Worm (Caenorhabditis elegans) whole organism, L3 larva: ENCODE results near the gene nmr-2.

ENCODE experiments used
- R02D3.7 ChIP-seq: fragments of 150-350 bp; optimal IDR thresholded peaks from 2 replicates; lab custom pipeline; 2014; ENCODE audit warnings: missing biosample characterization, missing genetic modification characterization
- ZK546.5 ChIP-seq: sonication (generic microtip); optimal IDR thresholded peaks from 2 replicates; lab custom pipeline; 2017; ENCODE audit warnings: missing biosample characterization, missing genetic modification characterization
- aly-2 ChIP-seq: fragments of 150-350 bp; optimal IDR thresholded peaks from 2 replicates; lab custom pipeline; 2014; ENCODE audit warnings: missing biosample characterization, missing genetic modification characterization
- ama-1 ChIP-seq: fragments of 150-350 bp; optimal IDR thresholded peaks from 2 replicates; lab custom pipeline; 2018
- ceh-16 ChIP-seq: sonication (generic microtip); optimal IDR thresholded peaks from 2 replicates; lab custom pipeline; 2017; ENCODE audit warnings: missing biosample characterization, missing genetic modification characterization
- ceh-28 ChIP-seq: fragments of 150-350 bp; optimal IDR thresholded peaks from 2 replicates; lab custom pipeline; 2014; ENCODE audit warnings: missing biosample characterization, missing genetic modification reagents, missing genetic modification characterization
- ceh-82 ChIP-seq: fragments of 150-350 bp; optimal IDR thresholded peaks from 2 replicates; lab custom pipeline; 2014; ENCODE audit warnings: missing biosample characterization, missing genetic modification characterization
- ceh-9 ChIP-seq: sonication (generic microtip); optimal IDR thresholded peaks from 2 replicates; lab custom pipeline; 2018; ENCODE audit warnings: missing biosample characterization, missing genetic modification characterization
- daf-12 ChIP-seq: fragments of 150-350 bp; optimal IDR thresholded peaks from 2 replicates; lab custom pipeline; 2014; ENCODE audit warnings: missing biosample characterization, missing genetic modification reagents, missing genetic modification characterization
- egl-27 ChIP-seq: sonication (generic microtip); optimal IDR thresholded peaks from 4 replicates; lab custom pipeline; 2017; ENCODE audit warnings: missing biosample characterization, missing genetic modification reagents, missing genetic modification characterization
- egl-5 ChIP-seq: fragments of 150-350 bp; optimal IDR thresholded peaks from 2 replicates; lab custom pipeline; 2017; ENCODE audit warnings: missing biosample characterization, missing genetic modification reagents, missing genetic modification characterization, inconsistent platforms
- elt-1 ChIP-seq: fragments of 150-350 bp; optimal IDR thresholded peaks from 2 replicates; lab custom pipeline; 2014; ENCODE audit warnings: missing biosample characterization, missing genetic modification characterization
- elt-2 ChIP-seq: sonication (generic microtip); optimal IDR thresholded peaks from 2 replicates; lab custom pipeline; 2016; ENCODE audit warnings: missing genetic modification reagents, mild to moderate bottlenecking, missing genetic modification characterization, missing compliant biosample characterization
- elt-3 ChIP-seq, 3 experiments: fragments of 150-350 bp in 1 of 3; sonication (generic microtip) in 2 of 3; optimal IDR thresholded peaks; 2 replicates in 2 of 3; 4 replicates in 1 of 3; lab custom pipeline; 2014 to 2017; ENCODE audit warnings: missing biosample characterization in 3 of 3, missing genetic modification characterization in 3 of 3
- eor-1 ChIP-seq, 2 experiments: fragments of 150-350 bp; optimal IDR thresholded peaks; 2 replicates each; lab custom pipeline; 2014 to 2018; ENCODE audit warnings: missing biosample characterization in 2 of 2, missing genetic modification characterization in 2 of 2
- fkh-10 ChIP-seq: sonication (generic microtip); optimal IDR thresholded peaks from 2 replicates; lab custom pipeline; 2017; ENCODE audit warnings: missing biosample characterization, missing genetic modification reagents, missing genetic modification characterization
- fkh-2 ChIP-seq: fragments of 150-350 bp; optimal IDR thresholded peaks from 2 replicates; lab custom pipeline; 2014; ENCODE audit warnings: missing biosample characterization, missing genetic modification reagents, missing genetic modification characterization
- fos-1 ChIP-seq: fragments of 150-350 bp; optimal IDR thresholded peaks from 2 replicates; lab custom pipeline; 2014; ENCODE audit warnings: missing biosample characterization, missing genetic modification characterization
- hmg-11 ChIP-seq: sonication (generic microtip); optimal IDR thresholded peaks from 2 replicates; lab custom pipeline; 2016; ENCODE audit warnings: missing genetic modification characterization, missing compliant biosample characterization
- jun-1 ChIP-seq: fragments of 150-350 bp; optimal IDR thresholded peaks from 2 replicates; lab custom pipeline; 2014; ENCODE audit warnings: missing biosample characterization, missing genetic modification reagents, missing genetic modification characterization
- lin-15B ChIP-seq: fragments of 150-350 bp; optimal IDR thresholded peaks from 2 replicates; lab custom pipeline; 2014; ENCODE audit warnings: missing biosample characterization, missing genetic modification characterization
- lin-39 ChIP-seq: fragments of 150-350 bp; optimal IDR thresholded peaks from 2 replicates; lab custom pipeline; 2018; ENCODE audit warnings: missing biosample characterization, missing genetic modification reagents, missing genetic modification characterization
- lsy-12 ChIP-seq: sonication (generic microtip); optimal IDR thresholded peaks from 2 replicates; lab custom pipeline; 2016; ENCODE audit warnings: mild to moderate bottlenecking, missing genetic modification characterization, missing compliant biosample characterization
- mdl-1 ChIP-seq: fragments of 150-350 bp; optimal IDR thresholded peaks from 2 replicates; lab custom pipeline; 2014; ENCODE audit warnings: missing biosample characterization, missing genetic modification characterization
- mml-1 ChIP-seq: fragments of 150-350 bp; sonication (generic microtip); optimal IDR thresholded peaks from 3 replicates; lab custom pipeline; 2014; ENCODE audit warnings: missing biosample characterization, missing genetic modification characterization
- nfya-1 ChIP-seq: sonication (generic microtip); optimal IDR thresholded peaks from 2 replicates; lab custom pipeline; 2017; ENCODE audit warnings: missing genetic modification characterization, mild to moderate bottlenecking, missing compliant biosample characterization, antibody characterized with exemption, moderate library complexity; ENCODE audit not compliant: insufficient read depth
- nhr-11 ChIP-seq: fragments of 150-350 bp; optimal IDR thresholded peaks from 2 replicates; lab custom pipeline; 2014; ENCODE audit warnings: missing biosample characterization, missing genetic modification characterization
- nhr-12 ChIP-seq: fragments of 150-350 bp; optimal IDR thresholded peaks from 2 replicates; lab custom pipeline; 2014; ENCODE audit warnings: missing biosample characterization, missing genetic modification characterization
- nhr-23 ChIP-seq: fragments of 150-350 bp; optimal IDR thresholded peaks from 2 replicates; lab custom pipeline; 2014; ENCODE audit warnings: missing biosample characterization, missing genetic modification reagents, missing genetic modification characterization
- nhr-237 ChIP-seq: fragments of 150-350 bp; optimal IDR thresholded peaks from 2 replicates; lab custom pipeline; 2014; ENCODE audit warnings: missing biosample characterization, missing genetic modification characterization
- nhr-25 ChIP-seq: sonication (generic microtip); optimal IDR thresholded peaks from 2 replicates; lab custom pipeline; 2017; ENCODE audit warnings: missing biosample characterization, missing genetic modification characterization
- nhr-28 ChIP-seq: fragments of 150-350 bp; optimal IDR thresholded peaks from 2 replicates; lab custom pipeline; 2014; ENCODE audit warnings: missing biosample characterization, missing genetic modification characterization
- nhr-43 ChIP-seq: sonication (generic microtip); optimal IDR thresholded peaks from 2 replicates; lab custom pipeline; 2016; ENCODE audit warnings: mild to moderate bottlenecking, missing genetic modification characterization, missing compliant biosample characterization; ENCODE audit not compliant: poor library complexity, severe bottlenecking
- nhr-67 ChIP-seq: fragments of 150-350 bp; optimal IDR thresholded peaks from 2 replicates; lab custom pipeline; 2014; ENCODE audit warnings: missing biosample characterization, missing genetic modification characterization
- nhr-76 ChIP-seq: fragments of 150-350 bp; sonication (generic microtip); optimal IDR thresholded peaks from 5 replicates; lab custom pipeline; 2014; ENCODE audit warnings: missing biosample characterization, missing genetic modification characterization
- nhr-77 ChIP-seq: fragments of 150-350 bp; optimal IDR thresholded peaks from 2 replicates; lab custom pipeline; 2014; ENCODE audit warnings: missing biosample characterization, missing genetic modification characterization
- pha-4 ChIP-seq: fragments of 150-350 bp; optimal IDR thresholded peaks from 2 replicates; lab custom pipeline; 2014; ENCODE audit warnings: missing biosample characterization, missing genetic modification reagents, missing genetic modification characterization
- pqm-1 ChIP-seq: fragments of 150-350 bp; optimal IDR thresholded peaks from 2 replicates; lab custom pipeline; 2017; ENCODE audit warnings: missing biosample characterization, missing genetic modification characterization, inconsistent platforms
- sea-2 ChIP-seq: fragments of 150-350 bp; sonication (generic microtip); optimal IDR thresholded peaks from 4 replicates; lab custom pipeline; 2014; ENCODE audit warnings: missing biosample characterization, missing genetic modification reagents, missing genetic modification characterization
- skn-1 ChIP-seq: fragments of 150-350 bp; optimal IDR thresholded peaks from 2 replicates; lab custom pipeline; 2014; ENCODE audit warnings: missing biosample characterization, missing genetic modification characterization
- snpc-4 ChIP-seq: fragments of 150-350 bp; optimal IDR thresholded peaks from 2 replicates; lab custom pipeline; 2014; ENCODE audit warnings: missing biosample characterization, missing genetic modification characterization
- tbx-2 ChIP-seq: sonication (generic microtip); optimal IDR thresholded peaks from 2 replicates; lab custom pipeline; 2016; ENCODE audit warnings: mild to moderate bottlenecking, missing genetic modification characterization, missing compliant biosample characterization
- unc-39 ChIP-seq: sonication (generic microtip); optimal IDR thresholded peaks from 4 replicates; lab custom pipeline; 2017; ENCODE audit warnings: missing biosample characterization, missing genetic modification characterization
- unc-62 ChIP-seq: fragments of 150-350 bp; sonication (generic microtip); optimal IDR thresholded peaks from 4 replicates; lab custom pipeline; 2014; ENCODE audit warnings: missing biosample characterization, missing genetic modification reagents, missing genetic modification characterization
- zag-1 ChIP-seq: fragments of 150-350 bp; optimal IDR thresholded peaks from 2 replicates; lab custom pipeline; 2014; ENCODE audit warnings: missing biosample characterization, missing genetic modification characterization
- ztf-11 ChIP-seq: fragments of 150-350 bp; optimal IDR thresholded peaks from 2 replicates; lab custom pipeline; 2014; ENCODE audit warnings: missing biosample characterization, missing genetic modification characterization
- ztf-4 ChIP-seq: fragments of 150-350 bp; optimal IDR thresholded peaks from 2 replicates; lab custom pipeline; 2014; ENCODE audit warnings: missing biosample characterization, missing genetic modification characterization

The nmr-2 gene

DNA sequence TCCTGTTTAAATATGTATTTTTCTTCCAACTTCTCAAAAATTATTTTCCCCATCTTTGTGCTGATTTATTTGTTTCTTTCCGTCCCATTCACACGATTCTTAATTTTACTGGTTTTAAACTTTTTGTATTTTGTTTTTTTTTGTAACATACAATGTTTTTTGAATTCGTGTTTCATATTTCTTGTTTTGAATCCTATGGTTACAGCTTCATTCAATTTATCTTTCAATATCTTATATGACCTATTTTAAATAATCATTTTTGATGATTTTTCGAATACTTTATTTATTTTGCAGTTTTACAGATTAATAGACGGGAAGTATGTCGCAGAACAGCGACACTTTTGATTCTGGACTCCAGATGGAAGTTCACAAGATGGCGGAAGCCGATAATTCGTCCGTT is 6.7 kb downstream of the nmr-2 start, which contains the start of gene hrde-2:
Gene hrde-2 (plus strand): TSS at position 301 of the 400 bp plus-strand sequence.
- TF ChIP-seq nhr-11 = no peak
- no peak for TF ChIP-seq ztf-11 (tag; lab: Kevin White, UChicago)
- TF ChIP-seq ztf-4 (tag; lab: Kevin White, UChicago) = no peak
- TF ChIP-seq fos-1 (tag; lab: Kevin White, UChicago) = no peak
- no peak for TF ChIP-seq sea-2
- TF ChIP-seq skn-1 (tag; lab: Kevin White, UChicago) = no peak
- TF ChIP-seq snpc-4 (tag; lab: Kevin White, UChicago) = no peak
- TF ChIP-seq nhr-12 = no peak
- TF ChIP-seq lin-15B (tag; lab: Kevin White, UChicago) = no peak
- TF ChIP-seq unc-62 (GFP tag; lab: Kevin White, UChicago) = no peak
- TF ChIP-seq daf-12 = no peak
- TF ChIP-seq ceh-82 (tag; lab: Kevin White, UChicago) = no peak
- TF ChIP-seq nhr-237 (tag; lab: Kevin White, UChicago) = no peak
- TF ChIP-seq pqm-1 = no peak
- TF ChIP-seq aly-2 = no peak
- TF ChIP-seq zag-1 = no peak
- TF ChIP-seq nfya-1 (tag; lab: Kevin White, UChicago) = no peak
- no peak for TF ChIP-seq nhr-25
- no peak for TF ChIP-seq nhr-28 (tag; lab: Kevin White, UChicago)
- TF ChIP-seq ceh-9 = no peak

DNA sequence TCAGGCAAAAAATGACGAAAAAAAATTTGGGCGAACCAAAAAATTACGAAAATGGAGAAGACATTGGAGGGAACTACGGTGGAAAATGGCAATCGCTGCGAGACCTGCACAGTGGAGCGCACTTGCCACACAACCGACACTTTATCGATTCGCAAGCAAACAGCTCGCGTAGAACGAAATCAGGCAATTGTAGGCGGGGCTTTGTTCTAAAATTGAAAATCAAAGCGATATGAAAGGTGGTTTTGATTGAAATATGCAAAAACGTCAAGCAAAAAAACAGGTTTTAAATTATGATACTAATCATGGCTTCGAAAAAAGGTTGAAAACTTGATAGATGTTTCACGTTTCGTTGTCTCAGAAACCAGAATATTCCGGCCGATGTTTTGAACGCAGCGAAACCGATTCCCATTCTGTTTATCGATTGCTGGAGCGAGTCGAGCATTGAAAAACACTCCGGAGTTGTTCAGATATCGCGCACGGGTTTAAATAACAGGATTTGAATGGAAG is 9.2 kb downstream of the nmr-2 start, which contains the start of the genes fib-1 and mut-15:
Gene fib-1 (minus strand): TSS at position 40 of the 507 bp plus-strand sequence.
Gene mut-15 (plus strand): TSS at position 360 of the 507 bp plus-strand sequence.
- peak; percentile 14 for TF ChIP-seq nhr-77 (tag; lab: Kevin White, UChicago)
- TF ChIP-seq ceh-28 = peak; percentile 96
- TF ChIP-seq tbx-2 (tag; lab: Kevin White, UChicago) = peak; percentile 48
- TF ChIP-seq pqm-1 = peak; percentile 61
- peak; percentile 91 for TF ChIP-seq nhr-23
- TF ChIP-seq ZK546.5 (tag; lab: Kevin White, UChicago) = no peak
- TF ChIP-seq egl-27 = peak; percentile 10
- peak; percentile 53 for TF ChIP-seq ceh-82 (tag; lab: Kevin White, UChicago)
- TF ChIP-seq elt-2 (tag; lab: Kevin White, UChicago) = peak; percentile 72
- TF ChIP-seq snpc-4 (tag; lab: Kevin White, UChicago) = peak; percentile 80
- TF ChIP-seq unc-39 (tag; lab: Kevin White, UChicago) = no peak
- TF ChIP-seq eor-1 (tag; optimal IDR thresholded peaks at IDR 0.05; lab: Kevin White, UChicago) = no peak
- peak; percentile 24 for TF ChIP-seq elt-1
- peak; percentile 91 for TF ChIP-seq lsy-12 (tag; lab: Kevin White, UChicago)
- no peak for TF ChIP-seq ama-1 (lab: Kevin White, UChicago)
- no peak for TF ChIP-seq mdl-1 (tag; lab: Kevin White, UChicago)
- TF ChIP-seq aly-2 = no peak
- no peak for TF ChIP-seq ceh-16 (tag; lab: Kevin White, UChicago)
- peak; percentile 75 for TF ChIP-seq jun-1 (tag; lab: Kevin White, UChicago)
- TF ChIP-seq ztf-11 (tag; lab: Kevin White, UChicago) = no peak
- TF ChIP-seq mml-1 = no peak
- TF ChIP-seq fkh-2 (tag; lab: Kevin White, UChicago) = no peak
- peak; percentile 39 for TF ChIP-seq zag-1
- no peak for TF ChIP-seq nhr-28 (tag; lab: Kevin White, UChicago)
- peak; percentile 94 for TF ChIP-seq nfya-1 (tag; lab: Kevin White, UChicago)
- no peak for TF ChIP-seq daf-12
- TF ChIP-seq nhr-11 = peak; percentile 76
- no peak for TF ChIP-seq nhr-76 (tag; lab: Kevin White, UChicago)
- peak; percentile 95 for TF ChIP-seq pha-4 (tag; lab: Kevin White, UChicago)
- peak in 1 of 3 experiments; percentile 72 for TF ChIP-seq elt-3 (tag; optimal IDR thresholded peaks at IDR 0.05; lab: Kevin White, UChicago)
- peak; percentile 71 for TF ChIP-seq skn-1 (tag; lab: Kevin White, UChicago)
- no peak for TF ChIP-seq fos-1 (tag; lab: Kevin White, UChicago)
- no peak for TF ChIP-seq ceh-9
- TF ChIP-seq nhr-43 = peak; percentile 91
- peak; percentile 88 for TF ChIP-seq R02D3.7
- TF ChIP-seq ztf-4 (tag; lab: Kevin White, UChicago) = peak; percentile 26
- TF ChIP-seq hmg-11 (tag; lab: Kevin White, UChicago) = peak; percentile 81
- TF ChIP-seq nhr-12 = no peak
- TF ChIP-seq nhr-237 (tag; lab: Kevin White, UChicago) = no peak
- peak; percentile 94 for TF ChIP-seq nhr-25
- TF ChIP-seq sea-2 = no peak
- no peak for TF ChIP-seq nhr-67 (tag; lab: Kevin White, UChicago)
- TF ChIP-seq lin-39 = peak; percentile 84
- peak; percentile 80 for TF ChIP-seq fkh-10 (GFP tag; lab: Kevin White, UChicago)
- peak; percentile 98 for TF ChIP-seq lin-15B (tag; lab: Kevin White, UChicago)
- peak; percentile 59 for TF ChIP-seq unc-62 (GFP tag; lab: Kevin White, UChicago)
- TF ChIP-seq egl-5 (tag; lab: Kevin White, UChicago) = peak; percentile 92
- TF ChIP-seq, all 47 proteins: peak for 28
